Fruit fly (Drosophila melanogaster) whole organism, embryonic: ENCODE measurements around the gene CG15196.
A peak's percentile ranks its signal among the peaks of the same experiment; 100 is the strongest.

Experiments used
- CG11723 ChIP-seq: fragments of 200-800 bp; sonication (Bioruptor generic); optimal IDR thresholded peaks from 2 replicates; lab custom pipeline; 2017; ENCODE audit warnings: missing biosample characterization, mild to moderate bottlenecking, missing genetic modification characterization
- CG12391 ChIP-seq: fragments of 200-800 bp; sonication (Bioruptor generic); optimal IDR thresholded peaks from 3 replicates; lab custom pipeline; 2018; ENCODE audit warnings: missing biosample characterization, mild to moderate bottlenecking, missing genetic modification characterization, moderate library complexity
- CG12659 ChIP-seq: fragments of 200-800 bp; sonication (Bioruptor generic); optimal IDR thresholded peaks from 3 replicates; lab custom pipeline; 2017; ENCODE audit warnings: mild to moderate bottlenecking, missing biosample characterization, missing genetic modification reagents, missing genetic modification characterization
- CG12744 ChIP-seq: fragments of 200-800 bp; sonication (Bioruptor generic); optimal IDR thresholded peaks from 2 replicates; lab custom pipeline; 2016; ENCODE audit warnings: missing biosample characterization, missing genetic modification characterization
- CG13424 ChIP-seq: fragments of 200-800 bp; sonication (Bioruptor generic); optimal IDR thresholded peaks from 2 replicates; lab custom pipeline; 2019; ENCODE audit warnings: missing biosample characterization, mild to moderate bottlenecking, missing genetic modification characterization, moderate library complexity
- CG15601 ChIP-seq: fragments of 200-800 bp; sonication (Bioruptor generic); optimal IDR thresholded peaks from 3 replicates; lab custom pipeline; 2019; ENCODE audit warnings: missing biosample characterization, mild to moderate bottlenecking, missing genetic modification characterization, moderate library complexity
- CG17385 ChIP-seq: fragments of 200-800 bp; sonication (Bioruptor generic); optimal IDR thresholded peaks from 3 replicates; lab custom pipeline; 2018; ENCODE audit warnings: missing biosample characterization, mild to moderate bottlenecking, missing genetic modification characterization
- CG18764 ChIP-seq: fragments of 200-800 bp; sonication (Bioruptor generic); optimal IDR thresholded peaks from 3 replicates; lab custom pipeline; 2016; ENCODE audit warnings: missing biosample characterization, missing genetic modification characterization
- CG2202 ChIP-seq: fragments of 200-800 bp; sonication (Bioruptor generic); optimal IDR thresholded peaks from 2 replicates; lab custom pipeline; 2018; ENCODE audit warnings: missing biosample characterization, mild to moderate bottlenecking, missing genetic modification characterization
- CG31365 ChIP-seq: fragments of 200-800 bp; sonication (Bioruptor generic); optimal IDR thresholded peaks from 2 replicates; lab custom pipeline; 2018; ENCODE audit warnings: missing biosample characterization, mild to moderate bottlenecking, missing genetic modification characterization
- CG33557 ChIP-seq: fragments of 200-800 bp; sonication (Bioruptor generic); optimal IDR thresholded peaks from 2 replicates; lab custom pipeline; 2019; ENCODE audit warnings: missing biosample characterization, mild to moderate bottlenecking, missing genetic modification characterization, moderate library complexity
- CG6765 ChIP-seq: fragments of 200-800 bp; sonication (Bioruptor generic); optimal IDR thresholded peaks from 3 replicates; lab custom pipeline; 2017; ENCODE audit warnings: missing biosample characterization, mild to moderate bottlenecking, missing genetic modification characterization
- CG7987 ChIP-seq: fragments of 200-800 bp; sonication (Bioruptor generic); optimal IDR thresholded peaks from 2 replicates; lab custom pipeline; 2018; ENCODE audit warnings: missing biosample characterization, mild to moderate bottlenecking, missing genetic modification characterization, moderate library complexity
- CG9727 ChIP-seq: fragments of 200-800 bp; sonication (Bioruptor generic); optimal IDR thresholded peaks from 3 replicates; lab custom pipeline; 2017; ENCODE audit warnings: missing biosample characterization, mild to moderate bottlenecking, missing genetic modification characterization
- CTCF ChIP-seq: fragments of 200-800 bp; sonication (Bioruptor generic); optimal IDR thresholded peaks from 2 replicates; lab custom pipeline; 2017; ENCODE audit warnings: missing biosample characterization, mild to moderate bottlenecking, missing genetic modification characterization, moderate library complexity
- CrebB ChIP-seq: fragments of 200-800 bp; sonication (Bioruptor generic); optimal IDR thresholded peaks from 3 replicates; lab custom pipeline; 2018; ENCODE audit warnings: missing biosample characterization, mild to moderate bottlenecking, missing genetic modification characterization
- Dek ChIP-seq: fragments of 200-800 bp; sonication (Bioruptor generic); optimal IDR thresholded peaks from 3 replicates; lab custom pipeline; 2019; ENCODE audit warnings: missing biosample characterization, mild to moderate bottlenecking, missing genetic modification characterization, moderate library complexity
- Elba2 ChIP-seq: fragments of 200-800 bp; sonication (Bioruptor generic); optimal IDR thresholded peaks from 3 replicates; lab custom pipeline; 2016; ENCODE audit warnings: missing biosample characterization, missing genetic modification characterization
- H15 ChIP-seq: fragments of 200-800 bp; sonication (Bioruptor generic); IDR thresholded peaks from 3 replicates; pipeline ENCODE4 v1.3.6; 2022; ENCODE audit warnings: missing biosample characterization, missing genetic modification characterization
- Hey ChIP-seq: fragments of 200-800 bp; sonication (Bioruptor generic); optimal IDR thresholded peaks from 3 replicates; lab custom pipeline; 2018; ENCODE audit warnings: missing biosample characterization, mild to moderate bottlenecking, missing genetic modification characterization
- Meics ChIP-seq: fragments of 200-800 bp; sonication (Bioruptor generic); optimal IDR thresholded peaks from 2 replicates; lab custom pipeline; 2017; ENCODE audit warnings: missing biosample characterization, mild to moderate bottlenecking, missing genetic modification characterization
- Nf-YB ChIP-seq: fragments of 200-800 bp; sonication (Bioruptor generic); optimal IDR thresholded peaks from 3 replicates; lab custom pipeline; 2019; ENCODE audit warnings: missing biosample characterization, mild to moderate bottlenecking, missing genetic modification characterization, moderate library complexity
- PHDP ChIP-seq: fragments of 200-800 bp; sonication (Bioruptor generic); optimal IDR thresholded peaks from 3 replicates; lab custom pipeline; 2018; ENCODE audit warnings: missing biosample characterization, mild to moderate bottlenecking, missing genetic modification characterization, moderate library complexity
- Rfx ChIP-seq: fragments of 200-800 bp; sonication (Bioruptor generic); IDR thresholded peaks from 2 replicates; pipeline ENCODE4 v1.3.6; 2022; ENCODE audit warnings: missing biosample characterization, missing genetic modification characterization
- Side ChIP-seq: fragments of 200-800 bp; sonication (Bioruptor generic); optimal IDR thresholded peaks from 2 replicates; lab custom pipeline; 2016; ENCODE audit warnings: missing biosample characterization, missing genetic modification characterization
- TFAM ChIP-seq: fragments of 200-800 bp; sonication (Bioruptor generic); optimal IDR thresholded peaks from 2 replicates; lab custom pipeline; 2017; ENCODE audit warnings: missing biosample characterization, missing genetic modification characterization, inconsistent platforms
- az2 ChIP-seq: fragments of 200-800 bp; sonication (Bioruptor generic); optimal IDR thresholded peaks from 3 replicates; lab custom pipeline; 2016; ENCODE audit warnings: missing biosample characterization, missing genetic modification characterization
- caup ChIP-seq: fragments of 200-800 bp; sonication (Bioruptor generic); optimal IDR thresholded peaks from 3 replicates; lab custom pipeline; 2017; ENCODE audit warnings: missing biosample characterization, mild to moderate bottlenecking, missing genetic modification characterization, moderate library complexity; ENCODE audit not compliant: severe bottlenecking
- dmrt11E ChIP-seq: fragments of 200-800 bp; sonication (Bioruptor generic); optimal IDR thresholded peaks from 3 replicates; lab custom pipeline; 2018; ENCODE audit warnings: missing biosample characterization, mild to moderate bottlenecking, missing genetic modification characterization, moderate library complexity
- emc ChIP-seq: fragments of 200-800 bp; sonication (Bioruptor generic); optimal IDR thresholded peaks from 2 replicates; lab custom pipeline; 2016; ENCODE audit warnings: missing biosample characterization, missing genetic modification characterization
- fd3F ChIP-seq: fragments of 200-800 bp; sonication (Bioruptor generic); optimal IDR thresholded peaks from 2 replicates; lab custom pipeline; 2018; ENCODE audit warnings: missing biosample characterization, mild to moderate bottlenecking, missing genetic modification characterization, moderate library complexity
- fd96Cb ChIP-seq: fragments of 200-800 bp; sonication (Bioruptor generic); optimal IDR thresholded peaks from 2 replicates; lab custom pipeline; 2018; ENCODE audit warnings: missing biosample characterization, mild to moderate bottlenecking, missing genetic modification characterization, moderate library complexity
- gsb-n ChIP-seq: fragments of 200-800 bp; sonication (Bioruptor generic); optimal IDR thresholded peaks from 3 replicates; lab custom pipeline; 2018; ENCODE audit warnings: missing biosample characterization, mild to moderate bottlenecking, missing genetic modification characterization
- her ChIP-seq: fragments of 200-800 bp; sonication (Bioruptor generic); optimal IDR thresholded peaks from 2 replicates; lab custom pipeline; 2016; ENCODE audit warnings: missing biosample characterization, missing genetic modification characterization
- lola ChIP-seq, 3 experiments: fragments of >200 bp in 2 of 3; fragments of 200-800 bp in 1 of 3; sonication (Bioruptor generic) in 1 of 3; optimal IDR thresholded peaks; 2 replicates each; lab custom pipeline; 2017 to 2019; ENCODE audit warnings: missing biosample characterization in 3 of 3, missing genetic modification characterization in 3 of 3, mild to moderate bottlenecking in 1 of 3, moderate library complexity in 1 of 3
- luna ChIP-seq: fragments of 200-800 bp; sonication (Bioruptor generic); optimal IDR thresholded peaks from 2 replicates; lab custom pipeline; 2016; ENCODE audit warnings: missing biosample characterization, missing genetic modification characterization
- nerfin-1 ChIP-seq: fragments of 200-800 bp; sonication (Bioruptor generic); optimal IDR thresholded peaks from 3 replicates; lab custom pipeline; 2019; ENCODE audit warnings: missing biosample characterization, mild to moderate bottlenecking, missing genetic modification characterization, moderate library complexity
- nom ChIP-seq: fragments of 200-800 bp; sonication (Bioruptor generic); optimal IDR thresholded peaks from 2 replicates; lab custom pipeline; 2017; ENCODE audit warnings: missing biosample characterization, missing genetic modification characterization, mild to moderate bottlenecking, moderate library complexity, missing genetic modification reagents
- onecut ChIP-seq: fragments of 200-800 bp; sonication (Bioruptor generic); IDR thresholded peaks from 2 replicates; pipeline ENCODE4 v1.3.6; 2022; ENCODE audit warnings: missing biosample characterization, missing genetic modification characterization
- rib ChIP-seq: fragments of 200-800 bp; sonication (Bioruptor generic); IDR thresholded peaks from 2 replicates; pipeline ENCODE4 v1.3.6; 2022; ENCODE audit warnings: missing biosample characterization, missing genetic modification characterization
- scrt ChIP-seq: fragments of 200-800 bp; sonication (Bioruptor generic); optimal IDR thresholded peaks from 2 replicates; lab custom pipeline; 2018; ENCODE audit warnings: missing biosample characterization, mild to moderate bottlenecking, missing genetic modification characterization, moderate library complexity
- sens-2 ChIP-seq: fragments of 200-800 bp; sonication (Bioruptor generic); IDR thresholded peaks from 2 replicates; pipeline ENCODE4 v1.3.6; 2022; ENCODE audit warnings: missing biosample characterization, missing genetic modification characterization
- sim ChIP-seq: fragments of 200-800 bp; sonication (Bioruptor generic); IDR thresholded peaks from 2 replicates; pipeline ENCODE4 v1.3.6; 2022; ENCODE audit warnings: missing biosample characterization, missing genetic modification characterization
- ssp ChIP-seq: fragments of 200-800 bp; sonication (Bioruptor generic); IDR thresholded peaks from 2 replicates; pipeline ENCODE4 v1.3.6; 2022; ENCODE audit warnings: missing biosample characterization, missing genetic modification characterization
- unpg ChIP-seq: fragments of 200-800 bp; sonication (Bioruptor generic); optimal IDR thresholded peaks from 3 replicates; lab custom pipeline; 2018; ENCODE audit warnings: missing biosample characterization, mild to moderate bottlenecking, missing genetic modification characterization, moderate library complexity
- vnd ChIP-seq: fragments of 200-800 bp; sonication (Bioruptor generic); IDR thresholded peaks from 3 replicates; pipeline ENCODE4 v1.3.6; 2022; ENCODE audit warnings: missing biosample characterization, missing genetic modification characterization; ENCODE audit not compliant: partially characterized antibody
- wek ChIP-seq: fragments of 200-800 bp; sonication (Bioruptor generic); optimal IDR thresholded peaks from 3 replicates; lab custom pipeline; 2018; ENCODE audit warnings: missing biosample characterization, mild to moderate bottlenecking, missing genetic modification characterization, moderate library complexity

The CG15196 gene

dm6 chrX:11427282-11427689 is 17.5 kb downstream of the CG15196 start (continued):
- TF ChIP-seq Dek (peak; percentile 4), CG12391 (tag; lab: Kevin White, UChicago) (peak; percentile 36), Nf-YB (GFP tag; lab: Kevin White, UChicago) (peak; percentile 3), nerfin-1 (tag; lab: Kevin White, UChicago) (no peak), Elba2 (GFP tag; lab: Kevin White, UChicago) (no peak), CTCF (GFP tag; lab: Kevin White, UChicago) (peak; percentile 5), rib (GFP tag; lab: Robert Waterston, UW) (0 out of 2 replicates have a peak, but pooled peaks have one; percentile 28), CG11723 (GFP tag; lab: Kevin White, UChicago) (peak; percentile 31), dmrt11E (peak; percentile 21), CG17385 (GFP tag; lab: Kevin White, UChicago) (peak; percentile 30), CG15601 (tag; lab: Kevin White, UChicago) (peak; percentile 56), luna (no peak), fd96Cb (tag; lab: Kevin White, UChicago) (peak; percentile 20), sim (GFP tag; lab: Robert Waterston, UW) (no peak), gsb-n (peak; percentile 29), Side (GFP tag; lab: Kevin White, UChicago) (peak; percentile 50), lola (GFP tag; optimal IDR thresholded peaks at IDR 0.05; lab: Kevin White, UChicago) (peak in 1 of 3 experiments; percentile 20), Meics (GFP tag; lab: Kevin White, UChicago) (peak; percentile 62), scrt (GFP tag; lab: Kevin White, UChicago) (peak; percentile 22), emc (no peak), nom (GFP tag; lab: Kevin White, UChicago) (no peak), unpg (GFP tag; lab: Kevin White, UChicago) (peak; percentile 17), Rfx (GFP tag; lab: Robert Waterston, UW) (peak; percentile 33; the same call in 1 of the 2 replicates), CG12659 (GFP tag; lab: Kevin White, UChicago) (peak; percentile 38), onecut (GFP tag; lab: Robert Waterston, UW) (peak; percentile 25; the same call in 1 of the 2 replicates), CrebB (tag; lab: Kevin White, UChicago) (no peak), fd3F (peak; percentile 25), caup (GFP tag; lab: Kevin White, UChicago) (peak; percentile 67), wek (GFP tag; lab: Kevin White, UChicago) (peak; percentile 66), H15 (no peak), CG18764 (GFP tag; lab: Kevin White, UChicago) (no peak), az2 (GFP tag; lab: Kevin White, UChicago) (no peak), CG6765 (peak; percentile 38), CG31365 (peak; percentile 31), CG12744 (GFP tag; lab: Kevin White, UChicago) (no peak), TFAM (GFP tag; lab: Kevin White, UChicago) (peak; percentile 7), ssp (no peak), PHDP (peak; percentile 57), CG7987 (GFP tag; lab: Kevin White, UChicago) (peak; percentile 19), CG33557 (GFP tag; lab: Kevin White, UChicago) (peak; percentile 46), CG2202 (peak; percentile 39), vnd (GFP tag; lab: Robert Waterston, UW) (peak; percentile 52; the same call in 2 of the 3 replicates), Hey (tag; lab: Kevin White, UChicago) (peak; percentile 68), CG13424 (peak; percentile 34), CG9727 (GFP tag; lab: Kevin White, UChicago) (peak; percentile 20), her (no peak), sens-2 (GFP tag; lab: Robert Waterston, UW) (no peak)
